Worm (Caenorhabditis elegans): ENCODE results near the gene cut-5.

DNA sequence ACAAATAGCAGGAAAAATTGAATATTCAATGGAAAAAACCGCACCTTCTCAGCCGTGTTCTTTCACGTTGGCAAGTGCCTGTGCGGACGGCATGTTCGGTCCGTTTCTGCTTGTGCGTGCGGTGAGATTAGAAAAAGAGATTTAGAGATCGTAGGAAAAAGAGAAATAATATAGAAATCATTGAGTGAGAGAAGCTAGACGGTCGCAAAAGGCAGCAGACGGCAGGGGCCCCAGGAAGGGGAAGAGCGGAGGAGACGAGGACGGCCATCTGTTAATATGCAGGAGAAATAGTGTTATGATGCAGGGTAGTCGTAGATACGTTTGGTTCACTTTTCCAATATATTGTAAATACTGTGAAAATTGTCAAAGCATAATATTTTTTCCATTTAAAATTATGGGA lies 34.6 kb upstream of the cut-5 start, which contains the start of gene Y49A10A.2:
- TF ChIP-seq sox-4 (tag; optimal IDR thresholded peaks at IDR 0.05): no peak
- TF ChIP-seq nhr-19 (GFP tag; conservative IDR thresholded peaks at IDR 0.05): 0 out of 2 replicates have a peak, but pooled peaks have one; percentile 17
